Worm (Caenorhabditis elegans): ENCODE data around the gene fipr-3.

DNA sequence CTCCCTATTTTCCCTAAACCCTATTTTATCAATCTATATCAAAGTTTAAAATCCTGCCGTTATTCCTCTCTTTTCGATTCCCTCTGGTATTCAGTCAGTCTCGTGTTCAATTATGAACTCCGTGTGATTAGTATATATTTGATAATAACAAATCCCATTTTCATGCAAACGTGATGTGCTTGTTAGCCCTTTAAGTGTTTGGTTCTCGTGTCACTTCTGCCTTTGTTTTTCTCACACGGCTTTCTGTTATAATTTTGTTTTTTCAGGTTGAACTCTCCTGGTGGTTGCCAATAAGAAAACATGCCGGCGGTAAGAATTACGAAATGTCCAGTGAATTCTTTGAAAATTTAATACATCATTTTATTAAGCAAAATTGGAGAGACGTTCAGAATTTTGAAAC is 43.3 kb downstream of the fipr-3 start, which contains the start of gene M163.21:
- TF ChIP-seq ref-1 (GFP tag; conservative IDR thresholded peaks at IDR 0.05), result no peak
- TF ChIP-seq ztf-23 (GFP tag; IDR thresholded peaks at IDR 0.05), result no peak
